Worm (Caenorhabditis elegans) whole organism, midembryonic: Measurements from ENCODE around the gene lir-3.

Experiments used
- T22C8.4 ChIP-seq: fragments of 200-800 bp; sonication (Bioruptor generic); IDR thresholded peaks from 2 replicates; pipeline ENCODE4 v1.3.6; 2022; ENCODE audit warnings: missing genetic modification characterization, missing compliant biosample characterization
- cog-1 ChIP-seq: sonication (generic microtip); optimal IDR thresholded peaks from 2 replicates; lab custom pipeline; 2016; ENCODE audit warnings: missing genetic modification characterization, missing compliant biosample characterization
- flt-1 ChIP-seq: fragments of 200-800 bp; sonication (Bioruptor generic); IDR thresholded peaks from 2 replicates; pipeline ENCODE4 v1.3.6; 2022; ENCODE audit warnings: missing genetic modification characterization, missing compliant biosample characterization
- ztf-23 ChIP-seq: fragments of 200-800 bp; sonication (Bioruptor generic); IDR thresholded peaks from 2 replicates; pipeline ENCODE4 v1.3.6; 2022; ENCODE audit warnings: missing genetic modification reagents, missing genetic modification characterization, missing compliant biosample characterization

DNA sequence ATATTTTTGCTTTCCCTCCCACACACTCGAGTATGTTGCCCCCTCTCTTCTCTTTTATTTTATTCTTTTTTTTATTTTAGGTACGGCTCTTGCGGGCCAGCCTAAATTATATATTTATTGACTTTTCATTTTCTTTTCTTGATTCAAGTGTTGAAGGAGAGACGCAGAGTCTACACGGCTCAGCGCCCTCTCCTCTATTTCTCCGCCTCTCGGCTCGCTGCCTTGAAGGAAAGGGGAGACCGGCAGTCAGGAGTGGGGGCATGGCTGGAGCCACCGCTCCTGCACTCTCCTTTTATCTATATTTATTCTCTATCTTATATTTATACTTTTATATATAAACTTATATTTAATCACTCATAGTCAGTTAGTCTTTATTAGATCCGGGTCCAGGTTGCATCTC is 18.2 kb downstream of the lir-3 start:
- TF ChIP-seq cog-1 (tag; lab: Kevin White, UChicago) (no peak), T22C8.4 (GFP tag; lab: Robert Waterston, UW) (no peak), ztf-23 (GFP tag; lab: Robert Waterston, UW) (no peak), flt-1 (no peak)
